Worm (Caenorhabditis elegans) whole organism, L1 larva: Measurements from ENCODE around the gene delm-1.

Experiments used
- C04F5.9 ChIP-seq: sonication (generic microtip); optimal IDR thresholded peaks from 2 replicates; lab custom pipeline; 2016; ENCODE audit warnings: missing genetic modification characterization, missing compliant biosample characterization
- C16A3.4 ChIP-seq: fragments of 150-350 bp; optimal IDR thresholded peaks from 2 replicates; lab custom pipeline; 2014; ENCODE audit warnings: missing biosample characterization, missing genetic modification characterization
- F16B12.6 ChIP-seq: fragments of 150-350 bp; optimal IDR thresholded peaks from 2 replicates; lab custom pipeline; 2014; ENCODE audit warnings: missing biosample characterization, missing genetic modification characterization
- aha-1 ChIP-seq: fragments of 150-350 bp; optimal IDR thresholded peaks from 2 replicates; lab custom pipeline; 2014; ENCODE audit warnings: missing biosample characterization, missing genetic modification characterization
- blmp-1 ChIP-seq: fragments of 150-350 bp; optimal IDR thresholded peaks from 2 replicates; lab custom pipeline; 2014; ENCODE audit warnings: missing biosample characterization, missing genetic modification characterization
- ceh-8 ChIP-seq: fragments of 200-800 bp; sonication (Bioruptor generic); optimal IDR thresholded peaks from 2 replicates; lab custom pipeline; 2018; ENCODE audit warnings: mild to moderate bottlenecking, missing genetic modification characterization, moderate library complexity, missing compliant biosample characterization
- ceh-82 ChIP-seq, 3 experiments: fragments of 150-350 bp in 1 of 3; sonication (generic microtip) in 2 of 3; optimal IDR thresholded peaks; 2 replicates each; lab custom pipeline; 2014 to 2017; ENCODE audit warnings: missing biosample characterization in 3 of 3, missing genetic modification characterization in 3 of 3
- ceh-88 ChIP-seq: fragments of 200-800 bp; sonication (Bioruptor generic); IDR thresholded peaks from 2 replicates; pipeline ENCODE4 v1.3.6; 2022; ENCODE audit warnings: missing genetic modification characterization, missing compliant biosample characterization
- ceh-90 ChIP-seq: sonication (generic microtip); optimal IDR thresholded peaks from 2 replicates; lab custom pipeline; 2016; ENCODE audit warnings: missing genetic modification characterization, missing compliant biosample characterization
- ces-1 ChIP-seq: fragments of 150-350 bp; optimal IDR thresholded peaks from 2 replicates; lab custom pipeline; 2014; ENCODE audit warnings: missing biosample characterization, missing genetic modification reagents, missing genetic modification characterization
- dpl-1 ChIP-seq, 3 experiments: fragments of 150-350 bp in 2 of 3; sonication (generic microtip) in 1 of 3; optimal IDR thresholded peaks; 2 replicates each; lab custom pipeline; 2014 to 2017; ENCODE audit warnings: missing biosample characterization in 3 of 3, missing genetic modification characterization in 3 of 3, missing genetic modification reagents in 3 of 3
- dsc-1 ChIP-seq: sonication (generic microtip); optimal IDR thresholded peaks from 2 replicates; lab custom pipeline; 2016; ENCODE audit warnings: mild to moderate bottlenecking, missing genetic modification characterization, missing compliant biosample characterization
- efl-1 ChIP-seq, 4 experiments: fragments of 150-350 bp; optimal IDR thresholded peaks in 3 of 4; peaks in 1 of 4; 1 replicate in 1 of 4; 2 replicates in 3 of 4; lab custom pipeline; 2014; ENCODE audit warnings: missing biosample characterization in 2 of 4, missing genetic modification characterization in 2 of 4, missing genetic modification reagents in 2 of 4
- egl-27 ChIP-seq, 2 experiments: fragments of 150-350 bp in 1 of 2; sonication (generic microtip); optimal IDR thresholded peaks; 3 replicates each; lab custom pipeline; 2017 to 2018; ENCODE audit warnings: missing biosample characterization in 2 of 2, missing genetic modification characterization in 2 of 2, missing genetic modification reagents in 2 of 2
- elt-2 ChIP-seq: sonication (generic microtip); optimal IDR thresholded peaks from 2 replicates; lab custom pipeline; 2016; ENCODE audit warnings: missing genetic modification characterization, mild to moderate bottlenecking, inconsistent platforms, missing compliant biosample characterization, missing genetic modification reagents
- elt-3 ChIP-seq, 6 experiments: fragments of 150-350 bp in 1 of 6; sonication (generic microtip); optimal IDR thresholded peaks; 2 replicates each; lab custom pipeline; 2017 to 2018; ENCODE audit warnings: missing biosample characterization in 6 of 6, missing genetic modification characterization in 6 of 6, inconsistent platforms in 1 of 6
- ets-5 ChIP-seq: fragments of 200-800 bp; sonication (Bioruptor generic); IDR thresholded peaks from 2 replicates; pipeline ENCODE4 v1.3.6; 2022; ENCODE audit warnings: missing genetic modification characterization, missing compliant biosample characterization
- fkh-10 ChIP-seq: sonication (generic microtip); optimal IDR thresholded peaks from 2 replicates; lab custom pipeline; 2017; ENCODE audit warnings: missing biosample characterization, missing genetic modification reagents, missing genetic modification characterization
- fkh-4 ChIP-seq: sonication (generic microtip); optimal IDR thresholded peaks from 2 replicates; lab custom pipeline; 2016; ENCODE audit warnings: missing compliant biosample characterization, missing genetic modification characterization, borderline replicate concordance
- grh-1 ChIP-seq: fragments of 200-800 bp; sonication (Bioruptor generic); IDR thresholded peaks from 2 replicates; pipeline ENCODE4 v1.3.6; 2022; ENCODE audit warnings: missing genetic modification reagents, missing genetic modification characterization, missing compliant biosample characterization
- hlh-17 ChIP-seq: fragments of 200-800 bp; sonication (Bioruptor generic); optimal IDR thresholded peaks from 2 replicates; lab custom pipeline; 2018; ENCODE audit warnings: missing genetic modification characterization, mild to moderate bottlenecking, missing compliant biosample characterization, moderate library complexity, borderline replicate concordance
- hlh-4 ChIP-seq: sonication (generic microtip); optimal IDR thresholded peaks from 2 replicates; lab custom pipeline; 2016; ENCODE audit warnings: mild to moderate bottlenecking, missing genetic modification characterization, missing compliant biosample characterization
- hpl-2 ChIP-seq: fragments of 150-350 bp; optimal IDR thresholded peaks from 2 replicates; lab custom pipeline; 2014; ENCODE audit warnings: missing biosample characterization, missing genetic modification reagents, missing genetic modification characterization
- irx-1 ChIP-seq: sonication (generic microtip); optimal IDR thresholded peaks from 2 replicates; lab custom pipeline; 2016; ENCODE audit warnings: missing genetic modification characterization, missing compliant biosample characterization
- isw-1 ChIP-seq: fragments of 200-800 bp; sonication (Bioruptor generic); IDR thresholded peaks from 2 replicates; pipeline ENCODE4 v1.3.6; 2022; ENCODE audit warnings: missing genetic modification characterization, missing compliant biosample characterization
- lin-13 ChIP-seq: fragments of 150-350 bp; optimal IDR thresholded peaks from 2 replicates; lab custom pipeline; 2014; ENCODE audit warnings: missing biosample characterization, missing genetic modification reagents, missing genetic modification characterization
- lin-14 ChIP-seq: fragments of 200-800 bp; sonication (Bioruptor generic); optimal IDR thresholded peaks from 2 replicates; lab custom pipeline; 2018; ENCODE audit warnings: mild to moderate bottlenecking, missing genetic modification characterization, moderate library complexity, missing compliant biosample characterization
- lin-35 ChIP-seq, 2 experiments: fragments of 150-350 bp; optimal IDR thresholded peaks; 2 replicates each; lab custom pipeline; 2014; ENCODE audit warnings: missing biosample characterization in 2 of 2, missing genetic modification characterization in 2 of 2, missing genetic modification reagents in 2 of 2
- lsy-2 ChIP-seq, 2 experiments: fragments of 150-350 bp; optimal IDR thresholded peaks; 2 replicates each; lab custom pipeline; 2014; ENCODE audit warnings: missing biosample characterization in 2 of 2, missing genetic modification characterization in 2 of 2
- mdl-1 ChIP-seq, 2 experiments: fragments of 150-350 bp; optimal IDR thresholded peaks; 2 replicates each; lab custom pipeline; 2014 to 2017; ENCODE audit warnings: missing biosample characterization in 2 of 2, missing genetic modification characterization in 2 of 2, inconsistent platforms in 1 of 2
- mep-1 ChIP-seq: fragments of 150-350 bp; optimal IDR thresholded peaks from 2 replicates; lab custom pipeline; 2014; ENCODE audit warnings: missing biosample characterization, missing genetic modification characterization
- nhr-19 ChIP-seq: fragments of 200-800 bp; sonication (Bioruptor generic); conservative IDR thresholded peaks from 2 replicates; pipeline ENCODE4 v1.3.6; 2022; ENCODE audit warnings: missing genetic modification characterization, missing compliant biosample characterization
- nhr-20 ChIP-seq: sonication (generic microtip); optimal IDR thresholded peaks from 2 replicates; lab custom pipeline; 2016; ENCODE audit warnings: mild to moderate bottlenecking, missing genetic modification characterization, missing compliant biosample characterization
- nhr-47 ChIP-seq: sonication (generic microtip); optimal IDR thresholded peaks from 2 replicates; lab custom pipeline; 2016; ENCODE audit warnings: mild to moderate bottlenecking, missing genetic modification characterization, moderate library complexity, missing compliant biosample characterization
- nhr-71 ChIP-seq: sonication (generic microtip); optimal IDR thresholded peaks from 2 replicates; lab custom pipeline; 2016; ENCODE audit warnings: mild to moderate bottlenecking, missing genetic modification characterization, moderate library complexity, missing compliant biosample characterization
- nhr-76 ChIP-seq: sonication (generic microtip); optimal IDR thresholded peaks from 2 replicates; lab custom pipeline; 2017; ENCODE audit warnings: missing biosample characterization, missing genetic modification characterization
- nhr-84 ChIP-seq: sonication (generic microtip); optimal IDR thresholded peaks from 2 replicates; lab custom pipeline; 2017; ENCODE audit warnings: missing biosample characterization, missing genetic modification characterization
- pag-3 ChIP-seq: sonication (generic microtip); optimal IDR thresholded peaks from 2 replicates; lab custom pipeline; 2017; ENCODE audit warnings: missing genetic modification characterization, mild to moderate bottlenecking, missing compliant biosample characterization, antibody characterized with exemption, borderline replicate concordance; ENCODE audit not compliant: insufficient read depth
- pqm-1 ChIP-seq: sonication (generic microtip); optimal IDR thresholded peaks from 3 replicates; lab custom pipeline; 2017; ENCODE audit warnings: missing biosample characterization, missing genetic modification characterization
- rnt-1 ChIP-seq: sonication (generic microtip); optimal IDR thresholded peaks from 2 replicates; lab custom pipeline; 2016; ENCODE audit warnings: mild to moderate bottlenecking, missing genetic modification characterization, moderate library complexity, missing compliant biosample characterization
- skn-1 ChIP-seq: fragments of 150-350 bp; optimal IDR thresholded peaks from 2 replicates; lab custom pipeline; 2014; ENCODE audit warnings: missing biosample characterization, missing genetic modification characterization
- snpc-4 ChIP-seq: fragments of 150-350 bp; optimal IDR thresholded peaks from 2 replicates; lab custom pipeline; 2014; ENCODE audit warnings: missing biosample characterization, missing genetic modification characterization
- snu-23 ChIP-seq: sonication (generic microtip); optimal IDR thresholded peaks from 2 replicates; lab custom pipeline; 2016; ENCODE audit warnings: missing genetic modification characterization, missing compliant biosample characterization
- sox-4 ChIP-seq: sonication (generic microtip); optimal IDR thresholded peaks from 2 replicates; lab custom pipeline; 2016; ENCODE audit warnings: missing genetic modification characterization, missing compliant biosample characterization
- tbx-2 ChIP-seq: sonication (generic microtip); optimal IDR thresholded peaks from 2 replicates; lab custom pipeline; 2016; ENCODE audit warnings: missing genetic modification characterization, missing compliant biosample characterization
- tlp-1 ChIP-seq: fragments of 150-350 bp; optimal IDR thresholded peaks from 2 replicates; lab custom pipeline; 2014; ENCODE audit warnings: missing biosample characterization, missing genetic modification characterization
- unc-130 ChIP-seq: fragments of 150-350 bp; optimal IDR thresholded peaks from 2 replicates; lab custom pipeline; 2017; ENCODE audit warnings: missing biosample characterization, missing genetic modification characterization, inconsistent platforms
- unc-62 ChIP-seq: fragments of 150-350 bp; optimal IDR thresholded peaks from 2 replicates; lab custom pipeline; 2014; ENCODE audit warnings: missing biosample characterization, missing genetic modification reagents, missing genetic modification characterization
- xbp-1 ChIP-seq: sonication (generic microtip); optimal IDR thresholded peaks from 2 replicates; lab custom pipeline; 2016; ENCODE audit warnings: missing genetic modification characterization, missing compliant biosample characterization
- zag-1 ChIP-seq: fragments of 150-350 bp; optimal IDR thresholded peaks from 2 replicates; lab custom pipeline; 2014; ENCODE audit warnings: missing biosample characterization, missing genetic modification characterization
- ztf-4 ChIP-seq: fragments of 150-350 bp; optimal IDR thresholded peaks from 2 replicates; lab custom pipeline; 2014; ENCODE audit warnings: missing biosample characterization, missing genetic modification characterization

Gene delm-1

ce11 chrIV:9096160-9096879 lies 39.0 kb downstream of the delm-1 start, which contains the start of the genes znf-706 and cpna-3:
znf-706 (minus strand) TSS chrIV:9096231.
cpna-3 (plus strand) TSS chrIV:9096842.
- TF ChIP-seq mep-1 (peak; percentile 43), pqm-1 (tag; lab: Kevin White, UChicago) (no peak), rnt-1 (tag; lab: Kevin White, UChicago) (peak; percentile 38), blmp-1 (tag; lab: Kevin White, UChicago) (no peak), nhr-76 (tag; lab: Kevin White, UChicago) (no peak), skn-1 (tag; lab: Kevin White, UChicago) (peak; percentile 25), sox-4 (tag; lab: Kevin White, UChicago) (no peak), dsc-1 (peak; percentile 12), egl-27 (tag; optimal IDR thresholded peaks at IDR 0.05; lab: Kevin White, UChicago) (no peak), F16B12.6 (peak; percentile 90), pag-3 (tag; lab: Kevin White, UChicago) (no peak), ceh-88 (GFP tag; lab: Robert Waterston, UW) (no peak), nhr-84 (tag; lab: Kevin White, UChicago) (no peak), ceh-90 (tag; lab: Kevin White, UChicago) (no peak), ceh-82 (tag; optimal IDR thresholded peaks at IDR 0.05; lab: Kevin White, UChicago) (peak; percentile 3 to 38 (median 14)), isw-1 (GFP tag; lab: Robert Waterston, UW) (no peak), dpl-1 (GFP tag; optimal IDR thresholded peaks at IDR 0.05; lab: Kevin White, UChicago) (peak; percentile 65 to 70 (median 70)), hpl-2 (GFP tag; lab: Kevin White, UChicago) (no peak), mdl-1 (tag; optimal IDR thresholded peaks at IDR 0.05; lab: Kevin White, UChicago) (peak in 1 of 2 experiments; percentile 28), lsy-2 (tag; optimal IDR thresholded peaks at IDR 0.05; lab: Kevin White, UChicago) (peak; percentile 28 to 50), C04F5.9 (no peak), aha-1 (no peak), fkh-4 (tag; lab: Kevin White, UChicago) (no peak), unc-130 (tag; lab: Kevin White, UChicago) (no peak), ets-5 (GFP tag; lab: Robert Waterston, UW) (no peak), elt-3 (tag; optimal IDR thresholded peaks at IDR 0.05; lab: Kevin White, UChicago) (no peak), fkh-10 (GFP tag; lab: Kevin White, UChicago) (no peak), nhr-71 (peak; percentile 41), lin-13 (GFP tag; lab: Kevin White, UChicago) (no peak), nhr-20 (peak; percentile 11), snpc-4 (tag; lab: Kevin White, UChicago) (no peak), nhr-19 (GFP tag; lab: Robert Waterston, UW) (0 out of 2 replicates have a peak, but pooled peaks have one; percentile 9), elt-2 (tag; lab: Kevin White, UChicago) (no peak), ceh-8 (GFP tag; lab: Kevin White, UChicago) (no peak), tlp-1 (no peak), C16A3.4 (tag; lab: Kevin White, UChicago) (no peak), zag-1 (no peak), hlh-17 (GFP tag; lab: Kevin White, UChicago) (no peak), unc-62 (GFP tag; lab: Kevin White, UChicago) (no peak), lin-14 (GFP tag; lab: Kevin White, UChicago) (no peak), lin-35 (GFP tag; optimal IDR thresholded peaks at IDR 0.05; lab: Kevin White, UChicago) (peak; percentile 60 to 75), snu-23 (GFP tag; lab: Kevin White, UChicago) (peak; percentile 54), nhr-47 (tag; lab: Kevin White, UChicago) (peak; percentile 35), tbx-2 (tag; lab: Kevin White, UChicago) (peak; percentile 14), efl-1 (optimal IDR thresholded peaks at IDR 0.05; lab: Kevin White, UChicago) (peak; percentile 49 to 66), efl-1 (GFP tag; optimal IDR thresholded peaks at IDR 0.05 in 1 of 2; lab: Kevin White, UChicago) (peak; percentile 69 to 96), grh-1 (GFP tag; lab: Robert Waterston, UW) (no peak), ces-1 (GFP tag; lab: Kevin White, UChicago) (no peak), xbp-1 (tag; lab: Kevin White, UChicago) (peak; percentile 21), ztf-4 (tag; lab: Kevin White, UChicago) (no peak), irx-1 (tag; lab: Kevin White, UChicago) (no peak), hlh-4 (tag; lab: Kevin White, UChicago) (no peak)
